Fruit fly (Drosophila melanogaster): ENCODE results near the gene CG14913.

Gene CG14913

dm6 chr2L:11057333-11058110 lies 40.7 kb downstream of the CG14913 start (continued):
- TF ChIP-seq CG10669 (GFP tag; optimal IDR thresholded peaks at IDR 0.05) (peak; percentile 74), CG10631 (GFP tag; optimal IDR thresholded peaks at IDR 0.05) (peak; percentile 70), spab (GFP tag; optimal IDR thresholded peaks at IDR 0.05) (peak; percentile 74), CG1621 (tag; optimal IDR thresholded peaks at IDR 0.05) (peak; percentile 40), CG6163 (GFP tag; IDR thresholded peaks at IDR 0.05) (peak; percentile 63), dac (GFP tag; optimal IDR thresholded peaks at IDR 0.05) (peak; percentile 3), Eip75B (GFP tag; optimal IDR thresholded peaks at IDR 0.05) (peak; percentile 80), Ets21C (GFP tag; optimal IDR thresholded peaks at IDR 0.05) (peak; percentile 52), achi (GFP tag; optimal IDR thresholded peaks at IDR 0.05) (peak; percentile 66), CG9139 (GFP tag; optimal IDR thresholded peaks at IDR 0.05) (peak; percentile 76), Eip78C (GFP tag) (peak; percentile 96), Hr38 (GFP tag; optimal IDR thresholded peaks at IDR 0.05) (no peak), CG15336 (GFP tag; IDR thresholded peaks at IDR 0.05) (peak; percentile 71), Blimp-1 (GFP tag; optimal IDR thresholded peaks at IDR 0.05) (peak; percentile 72), Sox15 (GFP tag; optimal IDR thresholded peaks at IDR 0.05) (peak; percentile 69), fkh (GFP tag; optimal IDR thresholded peaks at IDR 0.05) (peak; percentile 64), CG6276 (GFP tag; optimal IDR thresholded peaks at IDR 0.05) (peak; percentile 73), ss (GFP tag; optimal IDR thresholded peaks at IDR 0.05) (peak; percentile 88 to 91), fd85E (GFP tag; optimal IDR thresholded peaks at IDR 0.05) (no peak), CG6808 (GFP tag; optimal IDR thresholded peaks at IDR 0.05) (peak; percentile 78), OdsH (GFP tag; optimal IDR thresholded peaks at IDR 0.05) (peak; percentile 79), esn (GFP tag; optimal IDR thresholded peaks at IDR 0.05) (peak; percentile 88), CG6854 (GFP tag; optimal IDR thresholded peaks at IDR 0.05) (peak; percentile 80)

dm6 chr2L:11058111-11058665 lies 41.4 kb downstream of the CG14913 start:
- TF ChIP-seq svp (GFP tag) (peak; percentile 73), Hr4 (GFP tag; optimal IDR thresholded peaks at IDR 0.05) (no peak), CG11294 (GFP tag; IDR thresholded peaks at IDR 0.05) (0 out of 2 replicates have a peak, but pooled peaks have one; percentile 1), Hr38 (GFP tag; optimal IDR thresholded peaks at IDR 0.05) (no peak), CG6163 (GFP tag; IDR thresholded peaks at IDR 0.05) (0 out of 3 replicates have a peak, but pooled peaks have one; percentile 7), Smox (GFP tag; optimal IDR thresholded peaks at IDR 0.05) (no peak), Sox102F (GFP tag; optimal IDR thresholded peaks at IDR 0.05) (no peak), Gug (GFP tag; IDR thresholded peaks at IDR 0.05) (0 out of 2 replicates have a peak, but pooled peaks have one; percentile 21), CG15336 (GFP tag; IDR thresholded peaks at IDR 0.05) (peak; percentile 18; the same call in 1 of the 2 replicates), CG6276 (GFP tag; optimal IDR thresholded peaks at IDR 0.05) (no peak), Hr39 (GFP tag; optimal IDR thresholded peaks at IDR 0.05) (no peak)

dm6 chr2L:11059206-11059605 lies 42.4 kb downstream of the CG14913 start:
- TF ChIP-seq ss (GFP tag; optimal IDR thresholded peaks at IDR 0.05) (peak in 1 of 2 experiments; percentile 2), Eip93F (GFP tag; optimal IDR thresholded peaks at IDR 0.05) (no peak), dsx (GFP tag; optimal IDR thresholded peaks at IDR 0.05; ENCODE audit: poor library complexity, severe bottlenecking) (peak; percentile 42), svp (GFP tag) (peak; percentile 77), CG9139 (GFP tag; optimal IDR thresholded peaks at IDR 0.05) (peak; percentile 38), CG34406 (GFP tag; optimal IDR thresholded peaks at IDR 0.05) (no peak)

DNA sequence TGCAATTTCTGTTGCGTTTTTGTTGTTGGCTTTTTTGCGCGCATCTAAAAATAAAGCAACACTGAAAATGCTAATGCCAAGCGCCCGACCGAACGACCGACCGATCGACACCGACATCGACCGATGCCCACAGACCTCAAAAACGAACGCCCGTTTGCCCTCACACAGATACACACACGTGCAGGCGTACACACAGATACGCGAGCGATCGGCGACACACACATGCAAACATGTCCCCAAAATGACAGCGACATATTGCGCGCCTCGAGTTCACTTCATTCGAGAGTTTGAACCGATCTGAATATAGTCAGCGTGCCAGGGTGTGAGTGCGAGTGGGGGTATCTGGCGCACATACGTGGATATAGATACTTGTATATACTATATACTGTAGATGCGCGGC lies 44.4 kb downstream of the CG14913 start:
- TF ChIP-seq CG6163 (GFP tag; IDR thresholded peaks at IDR 0.05) (peak; percentile 11; the same call in 1 of the 3 replicates), CG11762 (GFP tag; optimal IDR thresholded peaks at IDR 0.05; ENCODE audit: insufficient read depth) (no peak), OdsH (GFP tag; optimal IDR thresholded peaks at IDR 0.05) (no peak), CG9139 (GFP tag; optimal IDR thresholded peaks at IDR 0.05) (no peak), Hr4 (GFP tag; optimal IDR thresholded peaks at IDR 0.05) (no peak), fkh (GFP tag; optimal IDR thresholded peaks at IDR 0.05) (no peak), Gug (GFP tag; IDR thresholded peaks at IDR 0.05) (peak; percentile 19; the same call in 1 of the 2 replicates), vri (GFP tag; optimal IDR thresholded peaks at IDR 0.05) (no peak), acj6 (GFP tag; optimal IDR thresholded peaks at IDR 0.05) (no peak), Smox (GFP tag; optimal IDR thresholded peaks at IDR 0.05) (no peak), CG10669 (GFP tag; optimal IDR thresholded peaks at IDR 0.05) (no peak), CG34406 (GFP tag; optimal IDR thresholded peaks at IDR 0.05) (no peak), CG10631 (GFP tag; optimal IDR thresholded peaks at IDR 0.05) (no peak), dsx (GFP tag; optimal IDR thresholded peaks at IDR 0.05; ENCODE audit: poor library complexity, severe bottlenecking) (no peak), CG7368 (GFP tag; optimal IDR thresholded peaks at IDR 0.05) (no peak), CG8119 (GFP tag; IDR thresholded peaks at IDR 0.05) (no peak), CG6792 (GFP tag; optimal IDR thresholded peaks at IDR 0.05) (no peak), Sox15 (GFP tag; optimal IDR thresholded peaks at IDR 0.05) (no peak), Eip78C (GFP tag) (peak; percentile 66), Hr38 (GFP tag; optimal IDR thresholded peaks at IDR 0.05) (no peak), fd85E (GFP tag; optimal IDR thresholded peaks at IDR 0.05) (no peak), Hr39 (GFP tag; optimal IDR thresholded peaks at IDR 0.05) (no peak), CG31627 (GFP tag; optimal IDR thresholded peaks at IDR 0.05) (no peak), CG15336 (GFP tag; IDR thresholded peaks at IDR 0.05) (no peak)

Measured in whole organism, prepupa.